Fruit fly (Drosophila melanogaster): ENCODE results near the gene Rpn9.

Gene Rpn9

DNA sequence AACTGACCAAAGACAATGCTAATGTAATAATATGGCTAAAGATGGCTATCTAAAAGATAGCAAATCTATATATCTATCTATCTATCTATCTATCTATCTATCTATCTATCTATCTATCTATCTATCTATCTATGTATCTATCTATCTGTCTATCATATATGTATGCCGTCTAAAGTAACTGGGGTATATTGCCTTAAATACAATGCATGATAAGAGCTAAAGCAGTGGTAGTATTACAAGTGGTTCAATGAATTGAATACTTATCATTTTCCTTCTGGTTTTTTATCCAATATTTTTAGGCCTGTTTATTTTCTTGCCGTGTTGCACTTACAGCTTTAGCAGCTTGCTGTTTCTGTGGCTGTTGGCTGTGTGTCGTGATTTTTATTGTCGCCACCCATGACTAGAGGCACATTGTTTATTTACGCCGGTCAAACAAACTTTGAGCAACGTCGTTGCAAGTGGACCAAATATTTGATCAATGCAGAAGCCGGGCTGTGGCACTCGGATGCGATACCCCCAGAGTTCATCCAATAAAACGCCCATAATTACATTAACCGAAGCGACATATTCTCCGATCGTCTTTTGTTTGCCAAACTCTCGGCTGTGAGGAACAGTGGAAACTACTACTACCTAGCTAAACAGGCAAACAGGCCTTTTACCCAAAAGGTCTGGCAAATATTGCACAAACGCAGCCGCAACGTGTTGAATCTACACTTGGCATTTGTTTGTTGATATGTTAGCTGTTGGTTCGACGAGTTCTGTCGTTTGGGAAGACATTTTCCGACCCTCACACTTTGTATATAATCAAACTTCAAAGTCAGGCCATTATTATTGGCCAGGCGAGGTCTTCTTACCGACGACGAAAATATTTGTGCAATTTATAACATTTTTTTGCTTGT, 4.7 kb upstream of the Rpn9 start:
- TF ChIP-seq CG14655 (GFP tag; optimal IDR thresholded peaks at IDR 0.05) (peak; percentile 66), EcR (GFP tag; optimal IDR thresholded peaks at IDR 0.05) (no peak), CG32121 (GFP tag; IDR thresholded peaks at IDR 0.05) (no peak), D1 (tag; optimal IDR thresholded peaks at IDR 0.05) (no peak), rn (GFP tag; IDR thresholded peaks at IDR 0.05) (no peak), CG8159 (tag; optimal IDR thresholded peaks at IDR 0.05) (peak; percentile 42), CG34367 (tag; optimal IDR thresholded peaks at IDR 0.05) (peak; percentile 17), Ets98B (GFP tag; IDR thresholded peaks at IDR 0.05) (no peak), fd96Ca (GFP tag; IDR thresholded peaks at IDR 0.05) (no peak), CG15710 (tag; optimal IDR thresholded peaks at IDR 0.05) (peak; percentile 45), gl (tag; optimal IDR thresholded peaks at IDR 0.05) (no peak), Snoo (tag; optimal IDR thresholded peaks at IDR 0.05) (no peak), CG9948 (tag; optimal IDR thresholded peaks at IDR 0.05) (peak; percentile 20), CG17806 (tag; optimal IDR thresholded peaks at IDR 0.05) (peak; percentile 18), Pif1A (GFP tag; optimal IDR thresholded peaks at IDR 0.05) (peak; percentile 51), CG12605 (GFP tag; IDR thresholded peaks at IDR 0.05) (no peak), CG8301 (tag; optimal IDR thresholded peaks at IDR 0.05) (peak; percentile 65), CG13204 (GFP tag; optimal IDR thresholded peaks at IDR 0.05) (no peak), CG10348 (GFP tag; IDR thresholded peaks at IDR 0.05) (no peak), CG4496 (GFP tag; IDR thresholded peaks at IDR 0.05) (no peak), Pif1B (GFP tag; optimal IDR thresholded peaks at IDR 0.05) (no peak)

DNA sequence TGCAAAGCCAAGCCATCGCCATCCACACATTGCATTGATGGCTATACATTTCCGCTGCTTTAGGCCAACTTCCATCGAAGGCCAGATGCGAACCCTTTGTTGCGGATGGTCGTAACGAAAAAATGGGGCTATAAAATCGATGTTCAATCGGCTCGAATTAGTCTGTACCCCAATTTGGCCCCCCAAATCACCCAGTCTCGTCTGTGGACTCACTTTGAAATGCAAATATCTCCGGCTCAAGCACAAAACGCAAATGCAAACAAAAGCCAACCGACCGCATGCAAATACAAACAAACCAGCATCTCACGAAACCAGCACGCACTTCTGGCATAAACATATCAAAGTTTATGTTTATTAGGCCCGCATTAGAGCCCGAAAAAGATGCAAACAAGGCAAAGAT, 3.1 kb upstream of the Rpn9 start:
- TF ChIP-seq CG4496 (GFP tag; IDR thresholded peaks at IDR 0.05): no peak
- TF ChIP-seq rn (GFP tag; IDR thresholded peaks at IDR 0.05): no peak
- TF ChIP-seq CG17806 (tag; optimal IDR thresholded peaks at IDR 0.05): no peak
- no peak for TF ChIP-seq D1 (tag; optimal IDR thresholded peaks at IDR 0.05)

DNA sequence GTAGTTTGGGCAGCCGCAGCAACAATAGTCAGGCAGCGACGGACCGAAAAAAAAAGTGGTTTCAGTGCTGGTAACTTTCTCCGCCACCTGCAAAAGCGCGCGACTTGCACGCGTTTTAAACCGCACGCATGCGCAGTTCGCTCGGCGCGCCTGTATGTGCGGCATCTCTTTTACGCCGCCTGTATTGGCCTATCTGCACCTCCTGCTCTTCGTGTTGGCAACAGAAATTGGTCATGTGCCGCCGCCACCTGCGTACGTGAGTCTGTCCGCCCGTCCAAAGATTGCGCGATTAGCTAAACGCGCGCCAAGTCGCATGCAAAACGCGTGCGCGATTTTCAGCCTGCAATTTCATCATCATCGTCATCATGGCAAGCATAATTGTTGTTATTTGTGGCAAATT, 2.4 kb upstream of the Rpn9 start:
- TF ChIP-seq CG15710 (tag; optimal IDR thresholded peaks at IDR 0.05) (no peak), fd96Ca (GFP tag; IDR thresholded peaks at IDR 0.05) (0 out of 3 replicates have a peak, but pooled peaks have one; percentile 24)

DNA sequence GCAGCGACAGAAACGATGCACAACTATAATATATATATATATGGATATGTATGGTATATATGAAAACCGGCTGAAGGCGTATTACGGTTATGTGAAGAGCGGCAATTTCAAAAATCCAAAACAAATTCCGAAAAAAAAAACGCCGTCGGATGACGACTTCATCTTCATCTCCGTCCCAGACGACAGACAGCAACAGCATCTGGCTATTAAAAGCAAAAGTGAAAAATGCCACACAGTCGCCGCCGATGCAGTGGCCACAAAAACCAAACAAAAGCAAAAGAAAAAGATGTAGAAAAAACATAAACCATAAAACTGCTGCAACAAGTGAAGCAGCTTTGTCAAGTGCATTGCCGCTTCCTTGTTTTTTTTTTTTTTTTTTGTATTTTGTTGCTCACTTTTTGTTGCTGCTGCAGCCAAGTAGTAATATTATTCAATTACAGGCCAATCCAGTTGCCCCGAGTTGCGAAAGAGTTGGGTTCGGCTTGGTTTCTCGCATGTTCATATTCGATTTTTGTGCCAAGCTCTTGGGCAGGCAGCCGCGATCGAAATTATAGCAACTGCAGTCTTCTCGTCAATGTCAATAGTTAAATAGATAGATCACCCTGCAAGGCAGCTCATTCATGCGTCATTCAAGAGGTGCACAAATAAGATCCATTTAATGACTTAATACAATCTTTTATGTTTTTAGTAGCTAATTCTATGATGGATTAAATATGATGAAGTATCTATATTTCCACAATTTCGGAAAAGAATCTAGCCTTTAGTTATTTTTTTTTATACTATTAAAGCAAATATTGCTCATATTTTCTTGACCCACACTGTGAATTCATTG, 1.5 kb upstream of the Rpn9 start:
- peak; percentile 35 for TF ChIP-seq Pif1B (GFP tag; optimal IDR thresholded peaks at IDR 0.05)
- no peak for TF ChIP-seq CG15710 (tag; optimal IDR thresholded peaks at IDR 0.05)
- peak; percentile 79; the same call in 2 of the 3 replicates for TF ChIP-seq CG4496 (GFP tag; IDR thresholded peaks at IDR 0.05)
- TF ChIP-seq CG8301 (tag; optimal IDR thresholded peaks at IDR 0.05): peak; percentile 6
- peak; percentile 77 for TF ChIP-seq Ets98B (GFP tag; IDR thresholded peaks at IDR 0.05)
- TF ChIP-seq rn (GFP tag; IDR thresholded peaks at IDR 0.05): no peak
- peak; percentile 21 for TF ChIP-seq Pif1A (GFP tag; optimal IDR thresholded peaks at IDR 0.05)
- TF ChIP-seq fd96Ca (GFP tag; IDR thresholded peaks at IDR 0.05): peak; percentile 54; the same call in 2 of the 3 replicates
- no peak for TF ChIP-seq CG17806 (tag; optimal IDR thresholded peaks at IDR 0.05)
- TF ChIP-seq CG12605 (GFP tag; IDR thresholded peaks at IDR 0.05): peak; percentile 22; the same call in 1 of the 2 replicates

DNA sequence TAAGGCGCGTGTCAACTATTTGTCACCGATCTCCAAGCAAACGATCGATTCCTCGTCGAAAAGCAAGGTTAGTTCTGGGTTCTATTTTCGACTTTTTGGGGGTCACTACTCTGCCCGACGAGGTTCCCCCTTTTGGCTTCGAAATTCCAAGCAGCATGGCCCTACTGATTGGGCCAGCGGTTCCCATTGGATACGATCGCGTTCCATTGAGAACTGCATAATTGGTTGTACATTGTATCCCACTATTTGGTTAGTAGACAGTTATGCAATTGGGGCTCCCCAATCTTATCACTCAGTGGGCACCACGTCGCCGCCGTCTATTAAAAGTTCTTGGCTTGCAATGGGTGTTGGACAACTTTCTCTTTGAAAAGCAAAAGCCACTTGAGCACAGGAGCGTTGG, 509 bp upstream of the Rpn9 start:
- TF ChIP-seq Pif1A (GFP tag; optimal IDR thresholded peaks at IDR 0.05) (no peak), EcR (GFP tag; optimal IDR thresholded peaks at IDR 0.05) (no peak), gl (tag; optimal IDR thresholded peaks at IDR 0.05) (no peak), CG9948 (tag; optimal IDR thresholded peaks at IDR 0.05) (no peak), CG14655 (GFP tag; optimal IDR thresholded peaks at IDR 0.05) (no peak), fd96Ca (GFP tag; IDR thresholded peaks at IDR 0.05) (no peak), D1 (tag; optimal IDR thresholded peaks at IDR 0.05) (no peak)

DNA sequence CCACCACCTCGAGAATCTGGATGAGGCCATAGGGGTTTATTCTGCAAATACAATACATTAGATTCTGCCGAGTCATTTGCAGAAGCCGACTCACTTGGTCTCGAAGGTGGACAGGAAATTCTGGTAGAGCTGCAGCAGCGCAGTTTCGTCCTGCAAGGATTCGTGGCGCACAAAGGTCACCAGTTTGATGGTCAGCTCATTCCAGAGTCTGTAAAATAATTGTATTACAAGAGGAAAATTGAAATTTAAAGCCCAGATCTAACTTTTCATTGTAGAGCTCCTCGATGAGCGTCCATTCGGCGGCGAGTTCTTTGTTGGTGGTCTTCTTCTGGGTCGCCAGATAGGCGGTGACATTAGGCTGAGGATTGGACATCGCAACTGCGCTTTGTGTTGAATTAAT, 729 bp downstream of the Rpn9 start:
- TF ChIP-seq CG9948 (tag; optimal IDR thresholded peaks at IDR 0.05): no peak
- no peak for TF ChIP-seq CG32121 (GFP tag; IDR thresholded peaks at IDR 0.05)
- no peak for TF ChIP-seq CG14655 (GFP tag; optimal IDR thresholded peaks at IDR 0.05)
- TF ChIP-seq rn (GFP tag; IDR thresholded peaks at IDR 0.05): no peak
- TF ChIP-seq Pif1B (GFP tag; optimal IDR thresholded peaks at IDR 0.05): no peak

DNA sequence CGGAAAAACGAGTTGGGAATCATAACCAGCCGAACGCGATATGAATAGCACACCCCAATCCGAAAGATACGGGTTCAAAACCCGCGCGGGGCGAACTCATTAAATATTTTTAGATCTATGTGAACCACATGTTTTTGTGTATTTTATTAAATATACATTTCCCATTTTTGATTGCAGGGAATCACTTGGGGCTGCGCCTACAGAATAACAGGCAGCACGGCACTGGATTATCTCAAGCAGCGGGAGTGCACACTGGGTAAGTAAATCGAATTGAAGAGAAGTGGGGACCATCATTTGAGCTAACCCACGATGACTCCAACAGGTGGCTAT, 2.8 kb downstream of the Rpn9 start:
- TF ChIP-seq CG15710 (tag; optimal IDR thresholded peaks at IDR 0.05) (no peak), EcR (GFP tag; optimal IDR thresholded peaks at IDR 0.05) (peak; percentile 18)
